Fruit fly (Drosophila melanogaster) whole organism, embryonic: ENCODE results near the gene CG14400.

ENCODE experiments used
- Atf6 ChIP-seq: fragments of 200-800 bp; sonication (Bioruptor generic); IDR thresholded peaks from 2 replicates; pipeline ENCODE4 v1.3.6; 2022; ENCODE audit warnings: missing biosample characterization, missing genetic modification characterization
- Bgb ChIP-seq: fragments of 200-800 bp; sonication (Bioruptor generic); IDR thresholded peaks from 2 replicates; pipeline ENCODE4 v1.3.6; 2022; ENCODE audit warnings: missing biosample characterization, missing genetic modification characterization; ENCODE audit not compliant: partially characterized antibody
- CG10431 ChIP-seq: fragments of 200-800 bp; sonication (Bioruptor generic); optimal IDR thresholded peaks from 3 replicates; lab custom pipeline; 2018; ENCODE audit warnings: missing biosample characterization, mild to moderate bottlenecking, missing genetic modification characterization
- CG11093 ChIP-seq: fragments of 200-800 bp; sonication (Bioruptor generic); IDR thresholded peaks from 3 replicates; pipeline ENCODE4 v1.3.6; 2022; ENCODE audit warnings: missing biosample characterization, missing genetic modification characterization
- CG11723 ChIP-seq: fragments of 200-800 bp; sonication (Bioruptor generic); optimal IDR thresholded peaks from 2 replicates; lab custom pipeline; 2017; ENCODE audit warnings: missing biosample characterization, mild to moderate bottlenecking, missing genetic modification characterization
- CG13894 ChIP-seq: fragments of 200-800 bp; sonication (Bioruptor generic); optimal IDR thresholded peaks from 3 replicates; lab custom pipeline; 2018; ENCODE audit warnings: missing biosample characterization, mild to moderate bottlenecking, missing genetic modification characterization, moderate library complexity
- CG15601 ChIP-seq: fragments of 200-800 bp; sonication (Bioruptor generic); optimal IDR thresholded peaks from 3 replicates; lab custom pipeline; 2019; ENCODE audit warnings: missing biosample characterization, mild to moderate bottlenecking, missing genetic modification characterization, moderate library complexity
- CG1832 ChIP-seq: fragments of 200-800 bp; sonication (Bioruptor generic); optimal IDR thresholded peaks from 2 replicates; lab custom pipeline; 2017; ENCODE audit warnings: missing biosample characterization, mild to moderate bottlenecking, missing genetic modification characterization, inconsistent platforms
- CG2678 ChIP-seq: fragments of 200-800 bp; sonication (Bioruptor generic); optimal IDR thresholded peaks from 3 replicates; lab custom pipeline; 2019; ENCODE audit warnings: missing biosample characterization, mild to moderate bottlenecking, missing genetic modification characterization, moderate library complexity
- CG2875 ChIP-seq: fragments of 200-800 bp; sonication (Bioruptor generic); optimal IDR thresholded peaks from 2 replicates; lab custom pipeline; 2017; ENCODE audit warnings: missing biosample characterization, mild to moderate bottlenecking, missing genetic modification characterization, missing genetic modification reagents
- CG30020 ChIP-seq: fragments of 200-800 bp; optimal IDR thresholded peaks from 2 replicates; lab custom pipeline; 2019; ENCODE audit warnings: missing biosample characterization, mild to moderate bottlenecking, missing genetic modification characterization, moderate library complexity
- CG4328 ChIP-seq: fragments of 200-800 bp; sonication (Bioruptor generic); optimal IDR thresholded peaks from 3 replicates; lab custom pipeline; 2017; ENCODE audit warnings: missing biosample characterization, missing genetic modification reagents, missing genetic modification characterization
- CG4360 ChIP-seq: fragments of 200-800 bp; sonication (Bioruptor generic); IDR thresholded peaks from 2 replicates; pipeline ENCODE4 v1.3.6; 2022; ENCODE audit warnings: missing biosample characterization, missing genetic modification characterization
- CG4404 ChIP-seq: fragments of 200-800 bp; sonication (Bioruptor generic); IDR thresholded peaks from 2 replicates; pipeline ENCODE4 v1.3.6; 2022; ENCODE audit warnings: missing biosample characterization, missing genetic modification characterization
- CG4424 ChIP-seq: fragments of 200-800 bp; sonication (Bioruptor generic); optimal IDR thresholded peaks from 3 replicates; lab custom pipeline; 2016; ENCODE audit warnings: missing biosample characterization, missing genetic modification characterization
- CG5953 ChIP-seq: fragments of 200-800 bp; sonication (Bioruptor generic); IDR thresholded peaks from 2 replicates; pipeline ENCODE4 v1.3.6; 2022; ENCODE audit warnings: missing biosample characterization, missing genetic modification characterization
- CG6175 ChIP-seq: fragments of 200-800 bp; sonication (Bioruptor generic); IDR thresholded peaks from 3 replicates; pipeline ENCODE4 v1.3.6; 2022; ENCODE audit warnings: missing biosample characterization, missing genetic modification characterization
- CG6654 ChIP-seq: fragments of 200-800 bp; sonication (Bioruptor generic); optimal IDR thresholded peaks from 2 replicates; lab custom pipeline; 2017; ENCODE audit warnings: missing biosample characterization, mild to moderate bottlenecking, missing genetic modification characterization
- CG6813 ChIP-seq: fragments of 200-800 bp; sonication (Bioruptor generic); optimal IDR thresholded peaks from 2 replicates; lab custom pipeline; 2017; ENCODE audit warnings: missing biosample characterization, missing genetic modification characterization, mild to moderate bottlenecking, moderate library complexity, missing genetic modification reagents
- CG7271 ChIP-seq: fragments of 200-800 bp; sonication (Bioruptor generic); optimal IDR thresholded peaks from 2 replicates; lab custom pipeline; 2018; ENCODE audit warnings: missing biosample characterization, mild to moderate bottlenecking, missing genetic modification characterization, moderate library complexity
- CG7745 ChIP-seq: fragments of 200-800 bp; sonication (Bioruptor generic); optimal IDR thresholded peaks from 2 replicates; lab custom pipeline; 2018; ENCODE audit warnings: missing biosample characterization, mild to moderate bottlenecking, missing genetic modification characterization, moderate library complexity
- CG8388 ChIP-seq: fragments of 200-800 bp; sonication (Bioruptor generic); optimal IDR thresholded peaks from 2 replicates; lab custom pipeline; 2019; ENCODE audit warnings: missing biosample characterization, mild to moderate bottlenecking, missing genetic modification characterization, moderate library complexity
- CG8924 ChIP-seq: fragments of 200-800 bp; optimal IDR thresholded peaks from 3 replicates; lab custom pipeline; 2019; ENCODE audit warnings: missing biosample characterization, mild to moderate bottlenecking, missing genetic modification characterization, moderate library complexity
- CG9215 ChIP-seq: fragments of 200-800 bp; sonication (Bioruptor generic); IDR thresholded peaks from 2 replicates; pipeline ENCODE4 v1.3.6; 2022; ENCODE audit warnings: missing biosample characterization, missing genetic modification characterization
- CG9727 ChIP-seq: fragments of 200-800 bp; sonication (Bioruptor generic); optimal IDR thresholded peaks from 3 replicates; lab custom pipeline; 2017; ENCODE audit warnings: missing biosample characterization, mild to moderate bottlenecking, missing genetic modification characterization
- CrebB ChIP-seq: fragments of 200-800 bp; sonication (Bioruptor generic); optimal IDR thresholded peaks from 3 replicates; lab custom pipeline; 2018; ENCODE audit warnings: missing biosample characterization, mild to moderate bottlenecking, missing genetic modification characterization
- Elba2 ChIP-seq: fragments of 200-800 bp; sonication (Bioruptor generic); optimal IDR thresholded peaks from 3 replicates; lab custom pipeline; 2016; ENCODE audit warnings: missing biosample characterization, missing genetic modification characterization
- HLH3B ChIP-seq: fragments of 200-800 bp; sonication (Bioruptor generic); IDR thresholded peaks from 2 replicates; pipeline ENCODE4 v1.3.6; 2022; ENCODE audit warnings: missing biosample characterization, missing genetic modification characterization
- HmgD ChIP-seq: fragments of 200-800 bp; sonication (Bioruptor generic); optimal IDR thresholded peaks from 3 replicates; lab custom pipeline; 2016; ENCODE audit warnings: missing biosample characterization, missing genetic modification characterization
- Meics ChIP-seq: fragments of 200-800 bp; sonication (Bioruptor generic); optimal IDR thresholded peaks from 2 replicates; lab custom pipeline; 2017; ENCODE audit warnings: missing biosample characterization, mild to moderate bottlenecking, missing genetic modification characterization
- NC2α ChIP-seq: fragments of 200-800 bp; sonication (Bioruptor generic); optimal IDR thresholded peaks from 2 replicates; lab custom pipeline; 2016; ENCODE audit warnings: missing biosample characterization, missing genetic modification characterization
- Neu2 ChIP-seq: fragments of 200-800 bp; sonication (Bioruptor generic); optimal IDR thresholded peaks from 3 replicates; lab custom pipeline; 2016; ENCODE audit warnings: missing biosample characterization, missing genetic modification characterization, borderline replicate concordance
- Side ChIP-seq: fragments of 200-800 bp; sonication (Bioruptor generic); optimal IDR thresholded peaks from 2 replicates; lab custom pipeline; 2016; ENCODE audit warnings: missing biosample characterization, missing genetic modification characterization
- aop ChIP-seq: fragments of 200-800 bp; sonication (Bioruptor generic); IDR thresholded peaks from 2 replicates; pipeline ENCODE4 v1.3.6; 2022; ENCODE audit warnings: missing biosample characterization, missing genetic modification characterization
- cas ChIP-seq: fragments of 200-800 bp; sonication (Bioruptor generic); IDR thresholded peaks from 2 replicates; pipeline ENCODE4 v1.3.6; 2022; ENCODE audit warnings: missing biosample characterization, missing genetic modification characterization
- gcm ChIP-seq: fragments of 200-800 bp; sonication (Bioruptor generic); optimal IDR thresholded peaks from 2 replicates; lab custom pipeline; 2019; ENCODE audit warnings: missing biosample characterization, mild to moderate bottlenecking, missing genetic modification characterization, moderate library complexity
- her ChIP-seq: fragments of 200-800 bp; sonication (Bioruptor generic); optimal IDR thresholded peaks from 2 replicates; lab custom pipeline; 2016; ENCODE audit warnings: missing biosample characterization, missing genetic modification characterization
- ind ChIP-seq: fragments of 200-800 bp; sonication (Bioruptor generic); optimal IDR thresholded peaks from 3 replicates; lab custom pipeline; 2016; ENCODE audit warnings: missing biosample characterization, missing genetic modification characterization
- kah ChIP-seq: fragments of 200-800 bp; sonication (Bioruptor generic); optimal IDR thresholded peaks from 2 replicates; lab custom pipeline; 2018; ENCODE audit warnings: missing biosample characterization, mild to moderate bottlenecking, missing genetic modification characterization
- klu ChIP-seq: fragments of 200-800 bp; sonication (Bioruptor generic); IDR thresholded peaks from 2 replicates; pipeline ENCODE4 v1.3.6; 2022; ENCODE audit warnings: missing biosample characterization, missing genetic modification characterization
- maf-S ChIP-seq: fragments of 200-800 bp; sonication (Bioruptor generic); optimal IDR thresholded peaks from 2 replicates; lab custom pipeline; 2016; ENCODE audit warnings: missing biosample characterization, missing genetic modification characterization
- otp ChIP-seq: fragments of 200-800 bp; sonication (Bioruptor generic); IDR thresholded peaks from 3 replicates; pipeline ENCODE4, ENCODE4 v1.3.6; 2022; ENCODE audit warnings: missing biosample characterization, missing genetic modification characterization
- pb ChIP-seq: fragments of 200-800 bp; sonication (Bioruptor generic); optimal IDR thresholded peaks from 3 replicates; lab custom pipeline; 2016; ENCODE audit warnings: missing biosample characterization, missing genetic modification characterization
- pum ChIP-seq: fragments of 200-800 bp; sonication (Bioruptor generic); optimal IDR thresholded peaks from 2 replicates; lab custom pipeline; 2016; ENCODE audit warnings: missing biosample characterization, missing genetic modification characterization
- rib ChIP-seq: fragments of 200-800 bp; sonication (Bioruptor generic); IDR thresholded peaks from 2 replicates; pipeline ENCODE4 v1.3.6; 2022; ENCODE audit warnings: missing biosample characterization, missing genetic modification characterization
- ro ChIP-seq: fragments of 200-800 bp; sonication (Bioruptor generic); IDR thresholded peaks from 2 replicates; pipeline ENCODE4 v1.3.6; 2022; ENCODE audit warnings: missing biosample characterization, missing genetic modification characterization
- sisA ChIP-seq: fragments of 200-800 bp; sonication (Bioruptor generic); IDR thresholded peaks from 2 replicates; pipeline ENCODE4 v1.3.6; 2022; ENCODE audit warnings: missing biosample characterization, missing genetic modification characterization
- tup ChIP-seq: fragments of 200-800 bp; sonication (Bioruptor generic); optimal IDR thresholded peaks from 2 replicates; lab custom pipeline; 2016; ENCODE audit warnings: missing biosample characterization, mild to moderate bottlenecking, missing genetic modification characterization, moderate library complexity
- vvl ChIP-seq: fragments of 200-800 bp; sonication (Bioruptor generic); IDR thresholded peaks from 2 replicates; pipeline ENCODE4 v1.3.6; 2022; ENCODE audit warnings: missing biosample characterization, missing genetic modification characterization
- yki ChIP-seq: fragments of >200 bp; optimal IDR thresholded peaks from 3 replicates; lab custom pipeline; 2018

The CG14400 gene

dm6 chr2L:20898478-20899075 is 40.9 kb upstream of the CG14400 start (continued):
- TF ChIP-seq Neu2 (GFP tag; lab: Kevin White, UChicago) (no peak), CG4424 (no peak), Meics (no peak), rib (GFP tag; lab: Robert Waterston, UW) (no peak), ro (GFP tag; lab: Robert Waterston, UW) (no peak), ind (no peak), tup (no peak)

DNA sequence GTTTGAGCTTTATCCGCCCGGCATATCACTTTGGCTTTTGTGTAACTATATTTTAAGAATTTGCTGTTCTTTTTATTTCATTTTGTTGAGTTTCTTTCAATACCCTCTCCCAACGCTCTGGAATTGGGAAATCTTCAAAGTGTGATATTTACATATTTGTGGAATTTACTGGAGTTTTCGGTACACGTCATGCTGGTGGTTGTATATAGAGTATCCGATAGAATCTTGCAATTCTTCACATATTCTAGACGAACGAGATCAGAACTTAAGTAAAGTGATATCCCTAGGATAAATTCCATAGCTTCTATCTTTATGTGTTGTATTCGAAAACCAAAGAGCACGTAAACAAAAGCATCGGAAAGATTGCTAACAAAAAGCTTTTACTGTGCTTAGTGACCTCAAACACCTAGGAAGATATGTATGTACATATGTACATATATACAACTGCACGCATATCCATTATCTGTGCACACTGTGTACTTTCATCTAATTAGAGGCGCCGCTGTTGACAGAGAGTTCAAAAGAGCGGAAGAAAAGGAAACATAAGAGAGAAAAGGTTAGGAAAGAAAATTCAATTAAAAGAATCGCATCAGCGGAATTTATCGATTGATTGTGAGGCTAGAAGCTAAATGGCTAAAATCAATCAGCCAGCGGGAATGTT is 39.1 kb upstream of the CG14400 start:
- TF ChIP-seq klu (no peak), CG4360 (GFP tag; lab: Robert Waterston, UW) (no peak), CG7745 (tag; lab: Kevin White, UChicago) (no peak), CG6654 (no peak), Atf6 (GFP tag; lab: Robert Waterston, UW) (peak; percentile 42; the same call in 1 of the 2 replicates), CG30020 (tag; lab: Kevin White, UChicago) (no peak), CG9727 (GFP tag; lab: Kevin White, UChicago) (no peak), CG10431 (GFP tag; lab: Kevin White, UChicago) (peak; percentile 80), vvl (no peak), CG6175 (GFP tag; lab: Robert Waterston, UW) (no peak), CG11093 (GFP tag; lab: Robert Waterston, UW) (no peak), HmgD (GFP tag; lab: Kevin White, UChicago) (no peak), CrebB (tag; lab: Kevin White, UChicago) (peak; percentile 69), CG2678 (tag; lab: Kevin White, UChicago) (peak; percentile 72), CG11723 (GFP tag; lab: Kevin White, UChicago) (peak; percentile 43), Elba2 (no peak), Bgb (GFP tag; lab: Robert Waterston, UW) (no peak), CG6813 (GFP tag; lab: Kevin White, UChicago) (peak; percentile 60), gcm (peak; percentile 59), aop (GFP tag; lab: Robert Waterston, UW) (no peak), CG9215 (no peak), kah (GFP tag; lab: Kevin White, UChicago) (peak; percentile 62), CG1832 (GFP tag; lab: Kevin White, UChicago) (no peak), CG2875 (GFP tag; lab: Kevin White, UChicago) (peak; percentile 65), pb (GFP tag; lab: Kevin White, UChicago) (no peak), NC2α (no peak), cas (GFP tag; lab: Robert Waterston, UW) (no peak), Side (no peak), pum (no peak), sisA (GFP tag; lab: Robert Waterston, UW) (no peak), CG5953 (peak; percentile 60), CG4404 (GFP tag; lab: Robert Waterston, UW) (no peak), maf-S (GFP tag; lab: Kevin White, UChicago) (no peak), CG15601 (peak; percentile 87), HLH3B (GFP tag; lab: Robert Waterston, UW) (peak; percentile 39; the same call in 1 of the 2 replicates), CG8388 (no peak), CG4328 (GFP tag; lab: Kevin White, UChicago) (peak; percentile 61), CG13894 (no peak), yki (lab: Kevin White, UChicago) (no peak), CG7271 (no peak), otp (GFP tag; lab: Robert Waterston, UW) (no peak; the same call in 2 of the 3 replicates), CG8924 (tag; lab: Kevin White, UChicago) (peak; percentile 6), her (GFP tag; lab: Kevin White, UChicago) (no peak)
